Worm (Caenorhabditis elegans) whole organism, L4/young adult: ENCODE measurements around the gene T07F8.4.

Experiments
- W03F9.2 ChIP-seq: fragments of 150-350 bp; optimal IDR thresholded peaks from 2 replicates; lab custom pipeline; 2014; ENCODE audit warnings: missing biosample characterization, missing genetic modification characterization
- dao-5 ChIP-seq: sonication (generic microtip); optimal IDR thresholded peaks from 2 replicates; lab custom pipeline; 2016; ENCODE audit warnings: missing genotype, missing genetic modification characterization, moderate library complexity, missing compliant biosample characterization
- him-1 ChIP-seq: sonication (generic microtip); optimal IDR thresholded peaks from 2 replicates; lab custom pipeline; 2016; ENCODE audit warnings: missing genotype, missing genetic modification reagents, missing genetic modification characterization, missing compliant biosample characterization

The T07F8.4 gene

DNA sequence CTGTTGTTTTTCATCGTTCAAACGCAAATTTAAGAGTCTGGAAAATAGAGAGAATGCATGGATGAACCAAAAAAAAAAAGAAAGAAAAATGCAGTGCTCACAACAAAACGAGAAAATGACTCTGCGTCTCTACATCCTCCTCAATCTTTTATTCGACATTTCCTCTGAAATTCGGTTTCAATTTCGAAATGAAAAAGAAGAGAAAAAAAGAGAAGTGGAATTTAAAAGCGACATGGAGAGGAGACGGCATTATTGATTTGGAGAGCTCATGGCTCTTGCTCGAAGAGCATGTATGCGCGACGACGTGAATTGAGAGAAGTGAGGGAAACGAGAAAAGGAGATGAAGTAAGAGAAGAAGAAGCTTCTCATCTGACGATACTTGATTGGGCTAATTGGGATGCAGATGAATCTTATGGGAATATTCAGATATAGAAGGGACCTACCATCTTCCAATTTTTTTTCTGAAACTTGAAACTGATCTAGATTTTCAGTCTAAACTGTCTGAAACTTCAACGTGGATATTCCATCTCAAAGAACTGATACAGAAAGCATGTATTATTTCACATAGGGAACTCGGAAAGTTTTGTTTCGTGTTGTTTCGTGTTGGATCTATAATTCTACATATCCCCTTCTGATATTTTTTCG is 20.7 kb downstream of the T07F8.4 start:
- TF ChIP-seq him-1 (tag; lab: Kevin White, UChicago), result no peak

- TF ChIP-seq W03F9.2 (tag; lab: Kevin White, UChicago), result no peak
- TF ChIP-seq dao-5 (tag; lab: Kevin White, UChicago), result no peak
- TF ChIP-seq him-1 (tag; lab: Kevin White, UChicago), result no peak
Observed at ce11 chrII:7109956-7110355, 21.9 kb downstream of the T07F8.4 start, which contains the start of gene F10E7.9. TSS of gene F10E7.9 (minus strand) at chrII:7110056.

ce11 chrII:7106313-7106712 is 25.5 kb downstream of the T07F8.4 start:
- no peak for TF ChIP-seq W03F9.2 (tag; lab: Kevin White, UChicago)
- TF ChIP-seq him-1 (tag; lab: Kevin White, UChicago), result no peak
- no peak for TF ChIP-seq dao-5 (tag; lab: Kevin White, UChicago)

DNA sequence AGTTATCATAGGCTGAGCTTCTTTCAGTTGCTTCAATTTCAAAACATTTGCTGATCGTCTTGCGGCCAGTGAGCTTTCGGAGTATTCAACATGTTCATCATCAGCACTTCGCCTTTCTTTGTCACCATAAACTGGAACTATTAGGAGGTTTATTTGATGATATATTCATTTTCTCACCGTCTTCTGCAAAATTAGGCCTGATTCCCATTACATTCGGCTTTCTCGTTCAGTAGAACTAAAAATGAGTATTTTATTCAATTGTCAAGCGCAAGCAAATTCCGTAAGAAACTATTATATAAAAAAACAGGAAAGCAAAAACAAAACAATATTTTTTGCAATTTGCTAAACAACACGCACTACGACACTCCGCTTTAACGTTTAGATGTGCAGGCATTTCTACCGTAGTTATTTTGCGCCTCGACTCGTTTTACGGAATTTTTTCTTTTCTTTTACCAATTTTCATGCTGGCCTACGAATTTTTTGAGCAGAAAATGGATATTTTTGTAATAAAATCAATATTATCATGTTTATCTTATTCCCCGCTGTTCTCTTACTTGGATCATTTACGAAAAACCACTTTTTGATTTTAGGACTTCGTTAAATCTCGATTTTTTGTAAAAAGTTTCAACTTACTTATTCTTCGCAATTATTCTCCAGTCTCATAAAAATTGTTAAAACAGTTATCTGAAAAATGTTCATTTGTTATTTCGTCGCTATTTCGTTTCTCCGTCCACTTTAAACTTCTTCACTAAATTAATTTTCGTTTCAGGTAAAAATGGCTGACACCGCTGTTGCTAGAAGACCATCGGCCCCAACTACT is 26.8 kb downstream of the T07F8.4 start, which contains the start of the genes farl-11 and rpl-33:
Gene farl-11 (minus strand): TSS at position 242 of the 820 bp plus-strand sequence.
Gene rpl-33 (plus strand): TSS at position 770 of the 820 bp plus-strand sequence.
- TF ChIP-seq W03F9.2 (tag; lab: Kevin White, UChicago) (peak; percentile 86), dao-5 (tag; lab: Kevin White, UChicago) (no peak), him-1 (tag; lab: Kevin White, UChicago) (peak; percentile 37)

DNA sequence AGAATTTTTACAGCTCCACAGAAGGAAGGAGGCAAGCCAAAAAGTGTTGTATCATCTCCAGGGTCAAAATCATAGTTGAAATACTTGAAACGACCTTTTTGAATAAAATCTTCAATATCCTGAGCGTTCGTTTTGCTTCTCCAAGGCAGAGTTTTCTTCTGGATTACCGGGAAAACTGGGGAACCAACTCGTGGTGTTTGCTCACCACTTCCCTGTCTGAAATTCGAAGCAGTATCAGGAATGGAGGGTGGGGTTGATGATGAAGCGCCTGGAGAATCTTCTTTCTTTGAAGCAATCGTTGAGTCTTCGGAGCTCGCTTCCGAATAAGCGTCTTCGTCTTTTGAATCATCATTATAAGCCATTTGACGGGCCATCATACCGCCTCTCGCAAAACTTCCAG is 28.7 kb downstream of the T07F8.4 start:
- TF ChIP-seq dao-5 (tag; lab: Kevin White, UChicago) (no peak), W03F9.2 (tag; lab: Kevin White, UChicago) (no peak), him-1 (tag; lab: Kevin White, UChicago) (no peak)

DNA sequence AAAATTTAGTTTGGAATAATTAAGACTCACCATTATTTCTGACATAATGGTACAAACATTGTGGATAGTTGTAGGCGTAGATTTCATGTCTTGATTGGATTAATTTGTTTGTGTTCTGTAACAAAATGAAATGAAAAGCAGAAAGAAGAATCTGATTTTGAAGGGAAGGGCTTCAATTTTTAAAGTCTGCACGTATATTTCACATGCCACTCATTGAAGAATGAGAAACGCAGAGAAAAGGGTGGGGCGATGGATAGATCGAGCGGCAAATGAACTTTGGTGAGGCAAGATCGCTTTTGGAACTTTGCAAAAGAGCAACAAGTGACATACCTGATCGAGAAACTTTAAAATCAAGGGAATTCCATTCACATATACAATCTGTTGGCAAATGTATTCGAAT is 29.5 kb downstream of the T07F8.4 start:
- TF ChIP-seq dao-5 (tag; lab: Kevin White, UChicago) (no peak), W03F9.2 (tag; lab: Kevin White, UChicago) (no peak)

DNA sequence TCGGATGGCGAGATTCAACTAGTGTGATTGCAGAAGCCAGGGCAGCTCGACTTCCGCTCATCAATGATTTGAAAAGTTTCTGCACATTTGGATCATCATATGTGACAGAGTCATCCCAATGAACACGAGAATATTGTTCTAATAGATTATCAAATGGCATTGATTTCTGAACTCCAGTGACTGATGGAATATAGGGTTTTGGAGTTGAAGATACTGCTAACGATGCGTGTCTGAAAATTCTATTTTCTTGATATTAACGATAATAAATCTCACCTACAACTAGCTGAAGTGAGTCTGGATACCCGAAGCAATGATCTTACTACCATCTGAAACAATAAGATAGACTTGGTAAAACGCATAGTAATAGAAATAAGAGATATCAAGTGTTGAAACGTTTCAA is 31.0 kb downstream of the T07F8.4 start, which contains the start of gene mmaa-1:
Gene mmaa-1 (minus strand): TSS at position 328 of the 400 bp plus-strand sequence.
- TF ChIP-seq dao-5 (tag; lab: Kevin White, UChicago) (no peak), him-1 (tag; lab: Kevin White, UChicago) (no peak), W03F9.2 (tag; lab: Kevin White, UChicago) (no peak)

ce11 chrII:7099231-7099630 is 32.6 kb downstream of the T07F8.4 start:
- TF ChIP-seq dao-5 (tag; lab: Kevin White, UChicago) (no peak), W03F9.2 (tag; lab: Kevin White, UChicago) (no peak), him-1 (tag; lab: Kevin White, UChicago) (no peak)

DNA sequence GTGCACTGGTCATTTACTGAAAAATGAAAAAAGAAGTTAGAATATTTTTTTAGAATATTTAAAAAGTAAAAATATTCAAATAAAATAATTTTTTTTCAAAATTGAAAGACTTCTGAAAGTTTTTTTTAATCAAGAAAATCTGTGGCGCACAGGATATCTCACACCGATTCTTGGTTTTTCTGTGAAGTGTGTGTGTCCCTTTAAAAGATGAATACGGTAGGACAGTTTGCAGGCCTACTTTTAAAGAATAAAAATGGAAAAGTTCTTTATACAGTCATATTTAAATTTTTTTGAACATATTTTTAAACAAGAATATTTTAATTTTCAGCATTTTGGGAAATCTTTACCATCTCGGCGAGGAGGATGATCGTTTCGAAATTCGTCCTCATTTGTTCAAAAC is 33.3 kb downstream of the T07F8.4 start, which contains the start of gene mct-5:
Gene mct-5 (minus strand): TSS at position 16 of the 400 bp plus-strand sequence.
- no peak for TF ChIP-seq him-1 (tag; lab: Kevin White, UChicago)
- no peak for TF ChIP-seq dao-5 (tag; lab: Kevin White, UChicago)
- TF ChIP-seq W03F9.2 (tag; lab: Kevin White, UChicago), result no peak

DNA sequence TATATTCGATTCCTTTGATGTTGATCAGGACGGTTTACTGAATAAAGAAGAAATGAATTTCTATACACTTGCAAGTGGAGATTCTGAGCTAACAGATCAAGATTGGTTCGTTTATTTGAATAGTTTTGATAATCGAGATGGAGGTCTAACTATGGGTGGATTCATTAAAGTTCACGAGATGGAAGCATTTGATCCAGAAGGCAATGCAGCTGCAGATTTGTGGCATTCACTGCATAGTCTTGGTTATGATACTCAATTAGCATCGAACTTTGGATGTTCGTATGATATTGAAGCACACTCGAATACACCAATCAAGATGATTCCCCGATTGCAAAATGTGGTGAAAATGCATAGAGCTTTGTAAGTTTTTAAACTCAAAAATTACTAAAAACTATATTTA is 35.9 kb downstream of the T07F8.4 start:
- TF ChIP-seq dao-5 (tag; lab: Kevin White, UChicago) (no peak), W03F9.2 (tag; lab: Kevin White, UChicago) (no peak), him-1 (tag; lab: Kevin White, UChicago) (no peak)

ce11 chrII:7093339-7093821 is 38.5 kb downstream of the T07F8.4 start, which contains the start of gene T02G5.3:
TSS of gene T02G5.3 (plus strand) at chrII:7093389.
- TF ChIP-seq him-1 (tag; lab: Kevin White, UChicago) (no peak), W03F9.2 (tag; lab: Kevin White, UChicago) (no peak), dao-5 (tag; lab: Kevin White, UChicago) (no peak)

ce11 chrII:7090852-7091251 is 41.0 kb downstream of the T07F8.4 start:
- no peak for TF ChIP-seq him-1 (tag; lab: Kevin White, UChicago)
- TF ChIP-seq dao-5 (tag; lab: Kevin White, UChicago), result no peak
- TF ChIP-seq W03F9.2 (tag; lab: Kevin White, UChicago), result no peak

DNA sequence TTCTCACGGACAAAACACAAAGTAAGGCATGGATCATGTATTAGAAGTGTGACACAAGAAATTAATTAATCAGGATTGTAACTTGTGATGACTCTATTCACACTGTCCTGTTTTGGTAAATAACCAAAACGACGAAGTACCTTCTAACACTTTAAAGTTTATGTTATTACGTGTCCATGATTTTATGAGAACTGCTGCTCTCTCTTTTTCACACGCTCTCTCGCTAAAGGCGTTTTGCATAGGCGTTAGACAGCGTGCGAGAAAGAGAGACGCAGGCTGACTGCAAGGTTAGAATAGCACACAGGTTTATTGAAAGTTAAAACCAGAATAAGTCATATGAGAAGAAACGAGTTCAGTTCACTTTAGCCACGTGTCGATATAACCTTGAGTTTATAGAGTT is 41.7 kb downstream of the T07F8.4 start:
- no peak for TF ChIP-seq W03F9.2 (tag; lab: Kevin White, UChicago)
- no peak for TF ChIP-seq dao-5 (tag; lab: Kevin White, UChicago)
- no peak for TF ChIP-seq him-1 (tag; lab: Kevin White, UChicago)
